Worm (Caenorhabditis elegans) whole organism, L4 larva: Measurements from ENCODE around the gene srw-118.
A peak's percentile ranks its signal among the peaks of the same experiment; 100 is the strongest.

Experiments used
- F26F4.8 ChIP-seq: fragments of 200-800 bp; sonication (Bioruptor generic); conservative IDR thresholded peaks from 2 replicates; pipeline ENCODE4 v1.3.6; 2022; ENCODE audit warnings: missing genetic modification characterization, missing compliant biosample characterization
- F49E8.2 ChIP-seq: sonication (generic microtip); optimal IDR thresholded peaks from 2 replicates; lab custom pipeline; 2016; ENCODE audit warnings: missing compliant biosample characterization, mild to moderate bottlenecking, missing genetic modification characterization, borderline replicate concordance
- R02D3.7 ChIP-seq: fragments of 150-350 bp; sonication (generic microtip); optimal IDR thresholded peaks from 3 replicates; lab custom pipeline; 2014; ENCODE audit warnings: missing biosample characterization, missing genetic modification characterization
- Y105C5A.15 ChIP-seq: fragments of 200-800 bp; sonication (Bioruptor generic); IDR thresholded peaks from 2 replicates; pipeline ENCODE4 v1.3.6; 2022; ENCODE audit warnings: missing genetic modification characterization, missing compliant biosample characterization
- Y48G9A.11 ChIP-seq: fragments of 200-800 bp; sonication (Bioruptor generic); IDR thresholded peaks from 2 replicates; pipeline ENCODE4 v1.3.6; 2022; ENCODE audit warnings: missing genetic modification reagents, missing genetic modification characterization, missing compliant biosample characterization
- Y5F2A.4 ChIP-seq: fragments of 200-800 bp; sonication (Bioruptor generic); optimal IDR thresholded peaks from 2 replicates; lab custom pipeline; 2018; ENCODE audit warnings: mild to moderate bottlenecking, missing genetic modification characterization, missing compliant biosample characterization
- ZK337.2 ChIP-seq: fragments of 200-800 bp; sonication (Bioruptor generic); IDR thresholded peaks from 2 replicates; pipeline ENCODE4 v1.3.6; 2022; ENCODE audit warnings: missing genetic modification reagents, missing genetic modification characterization, missing compliant biosample characterization
- ceh-20 ChIP-seq: fragments of 200-800 bp; sonication (Bioruptor generic); IDR thresholded peaks from 2 replicates; pipeline ENCODE4 v1.3.6; 2022; ENCODE audit warnings: missing genetic modification reagents, missing genetic modification characterization, missing compliant biosample characterization
- ceh-28 ChIP-seq: fragments of 150-350 bp; optimal IDR thresholded peaks from 2 replicates; lab custom pipeline; 2014; ENCODE audit warnings: missing biosample characterization, missing genetic modification reagents, missing genetic modification characterization
- ceh-62 ChIP-seq: sonication (generic microtip); optimal IDR thresholded peaks from 2 replicates; lab custom pipeline; 2017; ENCODE audit warnings: missing biosample characterization, missing genetic modification characterization
- ces-1 ChIP-seq: fragments of 150-350 bp; sonication (generic microtip); optimal IDR thresholded peaks from 4 replicates; lab custom pipeline; 2014; ENCODE audit warnings: missing biosample characterization, missing genetic modification reagents, missing genetic modification characterization
- cey-2 ChIP-seq: sonication (generic microtip); optimal IDR thresholded peaks from 3 replicates; lab custom pipeline; 2017; ENCODE audit warnings: missing genetic modification characterization, mild to moderate bottlenecking, missing compliant biosample characterization, antibody characterized with exemption, borderline replicate concordance; ENCODE audit not compliant: insufficient read depth
- daf-19 ChIP-seq: fragments of 200-800 bp; sonication (Bioruptor generic); conservative IDR thresholded peaks from 2 replicates; pipeline ENCODE4 v1.3.6; 2022; ENCODE audit warnings: missing genetic modification characterization, missing compliant biosample characterization
- daf-8 ChIP-seq: fragments of 200-800 bp; sonication (Bioruptor generic); IDR thresholded peaks from 2 replicates; pipeline ENCODE4 v1.3.6; 2022; ENCODE audit warnings: missing genetic modification characterization, missing compliant biosample characterization
- dmd-6 ChIP-seq: fragments of 200-800 bp; sonication (Bioruptor generic); IDR thresholded peaks from 2 replicates; pipeline ENCODE4 v1.3.6; 2022; ENCODE audit warnings: missing genetic modification reagents, missing genetic modification characterization, missing compliant biosample characterization
- dpl-1 ChIP-seq: fragments of 150-350 bp; optimal IDR thresholded peaks from 2 replicates; lab custom pipeline; 2014; ENCODE audit warnings: missing biosample characterization, missing genetic modification reagents, missing genetic modification characterization
- egl-43 ChIP-seq: fragments of 200-800 bp; sonication (Bioruptor generic); IDR thresholded peaks from 2 replicates; pipeline ENCODE4 v1.3.6; 2022; ENCODE audit warnings: missing genetic modification reagents, missing genetic modification characterization, missing compliant biosample characterization
- fkh-10 ChIP-seq: fragments of 150-350 bp; optimal IDR thresholded peaks from 2 replicates; lab custom pipeline; 2014; ENCODE audit warnings: missing biosample characterization, missing genetic modification reagents, missing genetic modification characterization
- fos-1 ChIP-seq: fragments of 150-350 bp; optimal IDR thresholded peaks from 2 replicates; lab custom pipeline; 2014; ENCODE audit warnings: missing biosample characterization, missing genetic modification characterization
- hlh-11 ChIP-seq: fragments of 200-800 bp; sonication (Bioruptor generic); optimal IDR thresholded peaks from 2 replicates; lab custom pipeline; 2018; ENCODE audit warnings: mild to moderate bottlenecking, missing genetic modification characterization, missing compliant biosample characterization
- hmg-1.1 ChIP-seq: fragments of 200-800 bp; sonication (Bioruptor generic); IDR thresholded peaks from 2 replicates; pipeline ENCODE4 v1.3.6; 2022; ENCODE audit warnings: missing genetic modification reagents, missing genetic modification characterization, missing compliant biosample characterization
- lin-1 ChIP-seq: fragments of 200-800 bp; sonication (Bioruptor generic); IDR thresholded peaks from 2 replicates; pipeline ENCODE4 v1.3.6; 2022; ENCODE audit warnings: missing genetic modification reagents, missing genetic modification characterization, missing compliant biosample characterization
- lin-39 ChIP-seq: fragments of 150-350 bp; optimal IDR thresholded peaks from 2 replicates; lab custom pipeline; 2014; ENCODE audit warnings: missing biosample characterization, missing genetic modification reagents, missing genetic modification characterization
- madf-9 ChIP-seq: fragments of 200-800 bp; sonication (Bioruptor generic); conservative IDR thresholded peaks from 2 replicates; pipeline ENCODE4 v1.3.6; 2022; ENCODE audit warnings: missing genetic modification reagents, missing genetic modification characterization, missing compliant biosample characterization
- mes-2 ChIP-seq: sonication (generic microtip); optimal IDR thresholded peaks from 2 replicates; lab custom pipeline; 2016; ENCODE audit warnings: missing genotype, mild to moderate bottlenecking, missing genetic modification characterization, missing compliant biosample characterization; ENCODE audit not compliant: poor library complexity, severe bottlenecking
- nhr-102 ChIP-seq: sonication (generic microtip); optimal IDR thresholded peaks from 2 replicates; lab custom pipeline; 2016; ENCODE audit warnings: mild to moderate bottlenecking, missing genetic modification characterization, moderate library complexity, missing compliant biosample characterization
- nhr-11 ChIP-seq: fragments of 150-350 bp; optimal IDR thresholded peaks from 2 replicates; lab custom pipeline; 2014; ENCODE audit warnings: missing biosample characterization, missing genetic modification characterization
- nhr-237 ChIP-seq: sonication (generic microtip); optimal IDR thresholded peaks from 2 replicates; lab custom pipeline; 2017; ENCODE audit warnings: missing biosample characterization, missing genetic modification characterization
- nhr-25 ChIP-seq: sonication (generic microtip); optimal IDR thresholded peaks from 2 replicates; lab custom pipeline; 2017; ENCODE audit warnings: missing genetic modification characterization, mild to moderate bottlenecking, missing compliant biosample characterization, antibody characterized with exemption, moderate library complexity, borderline replicate concordance; ENCODE audit not compliant: insufficient read depth
- nhr-48 ChIP-seq: sonication (generic microtip); optimal IDR thresholded peaks from 2 replicates; lab custom pipeline; 2016; ENCODE audit warnings: mild to moderate bottlenecking, missing genetic modification characterization, missing compliant biosample characterization
- pqm-1 ChIP-seq: sonication (generic microtip); optimal IDR thresholded peaks from 2 replicates; lab custom pipeline; 2017; ENCODE audit warnings: missing biosample characterization, missing genetic modification characterization
- sdz-12 ChIP-seq: fragments of 200-800 bp; sonication (Bioruptor generic); optimal IDR thresholded peaks from 2 replicates; lab custom pipeline; 2018; ENCODE audit warnings: mild to moderate bottlenecking, missing genetic modification characterization, missing compliant biosample characterization
- skn-1 ChIP-seq: fragments of 150-350 bp; optimal IDR thresholded peaks from 2 replicates; lab custom pipeline; 2014; ENCODE audit warnings: missing biosample characterization, missing genetic modification characterization
- unc-130 ChIP-seq: sonication (generic microtip); optimal IDR thresholded peaks from 2 replicates; lab custom pipeline; 2016; ENCODE audit warnings: missing genetic modification reagents, missing genetic modification characterization, missing compliant biosample characterization
- unc-39 ChIP-seq: sonication (generic microtip); optimal IDR thresholded peaks from 2 replicates; lab custom pipeline; 2017; ENCODE audit warnings: missing biosample characterization, missing genetic modification characterization
- unc-62 ChIP-seq, 3 experiments: fragments of 150-350 bp in 1 of 3; sonication (generic microtip); optimal IDR thresholded peaks in 2 of 3; peaks in 1 of 3; 1 replicate in 1 of 3; 2 replicates in 2 of 3; lab custom pipeline; 2014 to 2017; ENCODE audit warnings: missing biosample characterization in 3 of 3, missing genetic modification characterization in 3 of 3, missing genetic modification reagents in 3 of 3, missing genotype in 1 of 3
- vab-7 ChIP-seq: fragments of 200-800 bp; sonication (Bioruptor generic); IDR thresholded peaks from 2 replicates; pipeline ENCODE4 v1.3.6; 2022; ENCODE audit warnings: missing genetic modification reagents, missing genetic modification characterization, missing compliant biosample characterization
- ztf-11 ChIP-seq: fragments of 150-350 bp; optimal IDR thresholded peaks from 2 replicates; lab custom pipeline; 2014; ENCODE audit warnings: missing biosample characterization, missing genetic modification characterization
- ztf-7 ChIP-seq: fragments of 150-350 bp; optimal IDR thresholded peaks from 2 replicates; lab custom pipeline; 2014; ENCODE audit warnings: missing biosample characterization, missing genetic modification characterization

srw-118 gene

DNA sequence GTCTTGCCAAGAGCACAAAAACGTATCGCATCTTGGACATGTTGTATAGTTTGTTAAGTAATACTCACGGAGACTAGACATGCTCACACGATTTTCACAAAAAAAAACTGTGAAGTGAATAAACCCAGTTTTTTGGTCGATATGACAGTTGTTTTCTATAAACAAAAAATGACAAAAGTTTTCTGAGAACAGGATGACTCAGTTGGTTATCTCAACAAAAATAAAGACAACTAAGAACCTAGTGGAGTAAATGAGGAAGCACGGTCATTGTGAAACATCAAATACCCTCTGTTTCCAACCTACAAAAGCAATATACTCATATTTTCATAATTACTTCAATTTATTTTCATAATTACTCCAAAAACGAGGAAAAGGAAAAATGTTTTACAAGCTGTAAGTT, 34.3 kb downstream of the srw-118 start, which contains the start of gene srh-87:
srh-87 (minus strand) TSS at position 101 of the 400 bp plus-strand sequence.
- TF ChIP-seq F49E8.2 (tag; lab: Kevin White, UChicago) (no peak), madf-9 (no peak), ceh-28 (no peak), ztf-11 (no peak), ZK337.2 (no peak), unc-130 (GFP tag; lab: Kevin White, UChicago) (no peak), nhr-237 (tag; lab: Kevin White, UChicago) (no peak), mes-2 (tag; lab: Kevin White, UChicago) (no peak), daf-8 (GFP tag; lab: Robert Waterston, UW) (no peak), ztf-7 (tag; lab: Kevin White, UChicago) (no peak), ces-1 (no peak), skn-1 (no peak), Y105C5A.15 (no peak), sdz-12 (no peak), nhr-11 (tag; lab: Kevin White, UChicago) (no peak), lin-1 (GFP tag; lab: Robert Waterston, UW) (no peak), F26F4.8 (GFP tag; lab: Robert Waterston, UW) (no peak), Y5F2A.4 (no peak), nhr-25 (tag; lab: Kevin White, UChicago) (no peak)

DNA sequence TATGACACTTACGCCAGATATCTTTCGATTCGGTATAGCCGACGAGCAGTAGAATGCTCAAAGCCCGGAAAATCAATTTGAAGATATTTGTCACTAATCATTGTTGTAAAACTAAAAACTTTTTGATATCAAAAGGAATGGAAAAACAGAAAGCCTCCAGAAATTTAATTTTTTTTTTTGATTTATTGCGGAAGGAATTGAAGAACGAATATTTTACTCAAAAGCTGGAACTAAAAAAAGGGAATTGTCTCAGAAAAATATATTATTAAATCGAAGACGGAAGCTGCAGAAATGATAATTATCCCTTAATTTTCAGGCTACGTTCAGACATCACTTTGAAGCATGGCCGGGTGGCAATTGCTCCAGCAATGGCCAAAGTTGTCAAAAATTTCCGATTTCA, 36.0 kb downstream of the srw-118 start, which contains the start of gene srw-137:
srw-137 (minus strand) TSS at position 101 of the 400 bp plus-strand sequence.
- TF ChIP-seq nhr-48 (no peak), lin-39 (no peak), Y5F2A.4 (no peak)
- TF ChIP-seq, all 104 proteins: peak for 0

- TF ChIP-seq unc-62 (GFP tag; optimal IDR thresholded peaks at IDR 0.05 in 1 of 2; lab: Kevin White, UChicago) (peak in 1 of 2 experiments; percentile 94), unc-62 (tag; optimal IDR thresholded peaks at IDR 0.05; lab: Kevin White, UChicago) (no peak), fkh-10 (no peak)
Observed at ce11 chrV:2942247-2942646, 37.6 kb downstream of the srw-118 start.

ce11 chrV:2941405-2941804, 38.5 kb downstream of the srw-118 start, which contains the start of gene srw-143:
srw-143 (minus strand) TSS chrV:2941505.
- no peak for TF ChIP-seq ces-1
- TF ChIP-seq ceh-62 (tag; lab: Kevin White, UChicago): no peak
- no peak for TF ChIP-seq cey-2
- TF ChIP-seq nhr-237 (tag; lab: Kevin White, UChicago): no peak
- TF ChIP-seq egl-43 (GFP tag; lab: Robert Waterston, UW): no peak
- no peak for TF ChIP-seq skn-1
- TF ChIP-seq ceh-20 (GFP tag; lab: Robert Waterston, UW): no peak
- no peak for TF ChIP-seq dpl-1 (GFP tag; lab: Kevin White, UChicago)
- no peak for TF ChIP-seq unc-39 (tag; lab: Kevin White, UChicago)
- no peak for TF ChIP-seq dmd-6 (GFP tag; lab: Robert Waterston, UW)
- TF ChIP-seq daf-19 (GFP tag; lab: Robert Waterston, UW): no peak
- TF ChIP-seq fos-1 (tag; lab: Kevin White, UChicago): no peak
- no peak for TF ChIP-seq vab-7
- no peak for TF ChIP-seq R02D3.7
- TF ChIP-seq Y48G9A.11 (GFP tag; lab: Robert Waterston, UW): no peak
- TF ChIP-seq hlh-11 (tag; lab: Kevin White, UChicago): no peak
- TF ChIP-seq nhr-102: no peak
- no peak for TF ChIP-seq pqm-1
- no peak for TF ChIP-seq hmg-1.1 (GFP tag; lab: Robert Waterston, UW)
- no peak for TF ChIP-seq mes-2 (tag; lab: Kevin White, UChicago)
